Fruit fly (Drosophila melanogaster): ENCODE measurements around the gene glo.
A peak's percentile ranks its signal among the peaks of the same experiment; 100 is the strongest.

Gene glo

dm6 chr3R:11786695-11787226, 32.5 kb downstream of the glo start, which contains the start of the genes prd1 and HisCl1 (continued):
- TF ChIP-seq CG15479 (GFP tag; optimal IDR thresholded peaks at IDR 0.05) = no peak
- TF ChIP-seq trh (GFP tag; optimal IDR thresholded peaks at IDR 0.05) = peak; percentile 34
- TF ChIP-seq emc (GFP tag; optimal IDR thresholded peaks at IDR 0.05) = no peak
- TF ChIP-seq BtbVII (GFP tag; optimal IDR thresholded peaks at IDR 0.05) = peak; percentile 46
- TF ChIP-seq HLHmδ (GFP tag; optimal IDR thresholded peaks at IDR 0.05) = peak; percentile 40
- peak; percentile 73 for TF ChIP-seq CG10543 (GFP tag; optimal IDR thresholded peaks at IDR 0.05)
- 0 out of 3 replicates have a peak, but pooled peaks have one; percentile 26 for TF ChIP-seq knrl (GFP tag; IDR thresholded peaks at IDR 0.05; ENCODE audit: partially characterized antibody)
- no peak for TF ChIP-seq CG11723 (GFP tag; optimal IDR thresholded peaks at IDR 0.05)
- peak; percentile 51; the same call in 1 of the 2 replicates for TF ChIP-seq CG4404 (GFP tag; IDR thresholded peaks at IDR 0.05)
- TF ChIP-seq CG6654 (GFP tag; optimal IDR thresholded peaks at IDR 0.05) = peak; percentile 40
- no peak for TF ChIP-seq repo (GFP tag; optimal IDR thresholded peaks at IDR 0.05)
- no peak; the same call in 1 of the 2 replicates for TF ChIP-seq GATAe (GFP tag; conservative IDR thresholded peaks at IDR 0.05)
- TF ChIP-seq CG17385 (GFP tag; optimal IDR thresholded peaks at IDR 0.05) = no peak
- no peak for TF ChIP-seq ato (GFP tag; IDR thresholded peaks at IDR 0.05; ENCODE audit: partially characterized antibody)
- TF ChIP-seq sd (tag; optimal IDR thresholded peaks at IDR 0.05) = no peak
- TF ChIP-seq chinmo (GFP tag; IDR thresholded peaks at IDR 0.05; ENCODE audit: partially characterized antibody) = no peak
- TF ChIP-seq tio (GFP tag; optimal IDR thresholded peaks at IDR 0.05) = peak; percentile 35
- no peak for TF ChIP-seq ap (GFP tag; IDR thresholded peaks at IDR 0.05)
- no peak for TF ChIP-seq Asciz (GFP tag; optimal IDR thresholded peaks at IDR 0.05)
- TF ChIP-seq CG4617 (GFP tag; optimal IDR thresholded peaks at IDR 0.05; ENCODE audit: borderline replicate concordance) = peak; percentile 58
- TF ChIP-seq slbo (GFP tag; IDR thresholded peaks at IDR 0.05) = peak; percentile 76
- no peak for TF ChIP-seq grn (GFP tag; optimal IDR thresholded peaks at IDR 0.05)
- TF ChIP-seq CG9797 (GFP tag; optimal IDR thresholded peaks at IDR 0.05) = peak; percentile 31
- no peak for TF ChIP-seq br (optimal IDR thresholded peaks at IDR 0.05)
- peak; percentile 35 for TF ChIP-seq disco-r (GFP tag; optimal IDR thresholded peaks at IDR 0.05)
- peak; percentile 52 for TF ChIP-seq CG1647 (GFP tag; optimal IDR thresholded peaks at IDR 0.05)
- peak; percentile 44 for TF ChIP-seq CG17359 (tag; optimal IDR thresholded peaks at IDR 0.05)
- TF ChIP-seq inv (GFP tag; IDR thresholded peaks at IDR 0.05; ENCODE audit: partially characterized antibody) = no peak
- TF ChIP-seq CG4282 (GFP tag; optimal IDR thresholded peaks at IDR 0.05) = no peak
- TF ChIP-seq ash1 (GFP tag; optimal IDR thresholded peaks at IDR 0.05) = peak; percentile 22
- TF ChIP-seq bigmax (GFP tag; optimal IDR thresholded peaks at IDR 0.05) = no peak
- TF ChIP-seq Awh (GFP tag; IDR thresholded peaks at IDR 0.05) = 0 out of 2 replicates have a peak, but pooled peaks have one; percentile 36
- no peak for TF ChIP-seq D19A (tag; optimal IDR thresholded peaks at IDR 0.05)
- TF ChIP-seq ro (GFP tag; IDR thresholded peaks at IDR 0.05) = no peak
- no peak for TF ChIP-seq CG31224 (GFP tag; IDR thresholded peaks at IDR 0.05)
- TF ChIP-seq insv (GFP tag; optimal IDR thresholded peaks at IDR 0.05) = peak in 1 of 2 experiments; percentile 35
- TF ChIP-seq hb (GFP tag; IDR thresholded peaks at IDR 0.05; ENCODE audit: partially characterized antibody) = no peak
- TF ChIP-seq az2 (GFP tag; optimal IDR thresholded peaks at IDR 0.05) = peak; percentile 64
- TF ChIP-seq BEAF-32 (GFP tag; optimal IDR thresholded peaks at IDR 0.05) = peak; percentile 44
- TF ChIP-seq corto (GFP tag; optimal IDR thresholded peaks at IDR 0.05) = no peak
- no peak for TF ChIP-seq mld (GFP tag; IDR thresholded peaks at IDR 0.05; ENCODE audit: partially characterized antibody)
- TF ChIP-seq esg (GFP tag; conservative IDR thresholded peaks at IDR 0.05) = peak; percentile 38; the same call in 1 of the 2 replicates
- no peak for TF ChIP-seq ken (GFP tag; IDR thresholded peaks at IDR 0.05)
- no peak for TF ChIP-seq Oaz (GFP tag; IDR thresholded peaks at IDR 0.05)
- no peak for TF ChIP-seq so (GFP tag; IDR thresholded peaks at IDR 0.05)
- peak; percentile 70 for TF ChIP-seq Dip3 (GFP tag; optimal IDR thresholded peaks at IDR 0.05)
- no peak; the same call in 1 of the 2 replicates for TF ChIP-seq Drgx (GFP tag; IDR thresholded peaks at IDR 0.05)
- TF ChIP-seq Lpt (GFP tag; optimal IDR thresholded peaks at IDR 0.05) = no peak
- peak; percentile 46 for TF ChIP-seq zen (tag; optimal IDR thresholded peaks at IDR 0.05)
- peak; percentile 75 for TF ChIP-seq CG9727 (GFP tag; optimal IDR thresholded peaks at IDR 0.05)
